ENCODE assay signal across 5 fruit fly cellular contexts in the genomic region with DNA sequence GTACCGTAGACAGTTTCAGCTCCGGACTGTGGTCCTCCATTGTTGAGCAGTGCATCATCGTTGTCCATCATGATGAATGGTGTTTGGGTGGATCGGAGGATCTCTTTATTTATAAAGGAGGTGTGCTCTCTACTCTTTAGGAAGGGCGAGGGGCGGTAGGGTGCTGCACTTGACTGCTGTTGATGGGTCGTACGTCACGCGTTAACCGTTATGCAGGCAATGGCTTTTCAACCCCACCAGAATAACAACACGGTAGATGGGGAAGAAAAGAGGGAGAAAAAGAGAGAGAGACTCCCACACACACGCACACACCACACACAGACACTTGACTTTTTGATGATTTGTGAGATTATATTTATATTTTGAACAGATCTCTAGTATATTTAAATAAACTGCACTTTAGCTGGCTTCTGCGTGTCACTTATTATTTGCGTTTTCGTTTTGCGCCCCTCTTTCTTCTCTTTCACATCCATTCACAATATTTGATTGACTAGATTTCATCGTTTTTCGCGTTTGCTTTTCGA.
A peak's percentile ranks its signal among the peaks of the same experiment; 100 is the strongest.
TF ChIP-seq lines count a peak whose summit lies in the region.

No protein-coding gene starts in this region.

- no peak for TF ChIP-seq CTCF in whole organism, embryonic (GFP tag; optimal IDR thresholded peaks at IDR 0.05; lab: Kevin White, UChicago)

TF ChIP-seq in whole organism, adult, 20 proteins besides CTCF, POLR2A, EP300 and RAD21:
- TF ChIP-seq pad (GFP tag; optimal IDR thresholded peaks at IDR 0.05; lab: Kevin White, UChicago) (peak; percentile 46), ovo (GFP tag; optimal IDR thresholded peaks at IDR 0.05; lab: Kevin White, UChicago) (peak; percentile 93), CG14711 (tag; optimal IDR thresholded peaks at IDR 0.05; lab: Kevin White, UChicago) (no peak)

TF ChIP-seq in whole organism, embryonic, 481 proteins besides CTCF, POLR2A, EP300 and RAD21 (continues in another document):
- TF ChIP-seq Fer2 (tag; optimal IDR thresholded peaks at IDR 0.05; lab: Kevin White, UChicago) (no peak), CG6765 (GFP tag; optimal IDR thresholded peaks at IDR 0.05; lab: Kevin White, UChicago) (no peak), CG4820 (GFP tag; optimal IDR thresholded peaks at IDR 0.05; lab: Kevin White, UChicago) (no peak), az2 (GFP tag; optimal IDR thresholded peaks at IDR 0.05; lab: Kevin White, UChicago) (no peak), lab (GFP tag; optimal IDR thresholded peaks at IDR 0.05; lab: Kevin White, UChicago) (no peak), otp (GFP tag; IDR thresholded peaks at IDR 0.05; lab: Robert Waterston, UW) (no peak), CG2120 (GFP tag; optimal IDR thresholded peaks at IDR 0.05; lab: Kevin White, UChicago) (no peak), CG10979 (tag; optimal IDR thresholded peaks at IDR 0.05; lab: Kevin White, UChicago) (no peak), Hr3 (GFP tag; optimal IDR thresholded peaks at IDR 0.05; lab: Kevin White, UChicago) (no peak), Chrac-16 (GFP tag; optimal IDR thresholded peaks at IDR 0.05; lab: Kevin White, UChicago) (no peak), slou (GFP tag; optimal IDR thresholded peaks at IDR 0.05; lab: Kevin White, UChicago) (no peak), CG7271 (tag; optimal IDR thresholded peaks at IDR 0.05; lab: Kevin White, UChicago) (no peak), cg (GFP tag; optimal IDR thresholded peaks at IDR 0.05; lab: Kevin White, UChicago) (peak; percentile 65), Ada2b (GFP tag; IDR thresholded peaks at IDR 0.05; lab: Robert Waterston, UW) (no peak), CG8765 (GFP tag; IDR thresholded peaks at IDR 0.05; lab: Robert Waterston, UW) (no peak), ttk (GFP tag; IDR thresholded peaks at IDR 0.05; lab: Robert Waterston, UW) (0 out of 2 replicates have a peak, but pooled peaks have one; percentile 9), corto (GFP tag; optimal IDR thresholded peaks at IDR 0.05; lab: Kevin White, UChicago) (no peak), CG6272 (GFP tag; IDR thresholded peaks at IDR 0.05; lab: Robert Waterston, UW) (no peak), CG15479 (GFP tag; optimal IDR thresholded peaks at IDR 0.05; lab: Kevin White, UChicago) (no peak), tgo (GFP tag; IDR thresholded peaks at IDR 0.05; lab: Robert Waterston, UW) (no peak), shn (GFP tag; optimal IDR thresholded peaks at IDR 0.05; lab: Kevin White, UChicago) (no peak), grn (GFP tag; optimal IDR thresholded peaks at IDR 0.05; lab: Kevin White, UChicago) (no peak)

TF ChIP-seq in whole organism, prepupa, 60 proteins besides CTCF, POLR2A, EP300 and RAD21:
- no peak for TF ChIP-seq fd85E (GFP tag; optimal IDR thresholded peaks at IDR 0.05; lab: Kevin White, UChicago)
- TF ChIP-seq svp (GFP tag; lab: Kevin White, UChicago) = peak; percentile 72
- TF ChIP-seq CG8632 (GFP tag; optimal IDR thresholded peaks at IDR 0.05; lab: Kevin White, UChicago) = no peak
- no peak for TF ChIP-seq Hr39 (GFP tag; optimal IDR thresholded peaks at IDR 0.05; lab: Kevin White, UChicago)
TF ChIP-seq in whole organism, prepupa: peak in this region for 1.

TF ChIP-seq in whole organism, pupa, 21 proteins besides CTCF, POLR2A, EP300 and RAD21:
- TF ChIP-seq CG10348 (GFP tag; IDR thresholded peaks at IDR 0.05; lab: Robert Waterston, UW) (no peak), EcR (GFP tag; optimal IDR thresholded peaks at IDR 0.05; lab: Kevin White, UChicago) (peak; percentile 30)
TF ChIP-seq in whole organism, pupa: peak in this region for 1.

TF ChIP-seq in whole organism, wandering third instar larva, 38 proteins besides CTCF, POLR2A, EP300 and RAD21:
- peak; percentile 78 for TF ChIP-seq psq (GFP tag; optimal IDR thresholded peaks at IDR 0.05; lab: Kevin White, UChicago)
- no peak for TF ChIP-seq Dif (GFP tag; optimal IDR thresholded peaks at IDR 0.05; lab: Kevin White, UChicago; ENCODE audit: partially characterized antibody)
- TF ChIP-seq h (GFP tag; optimal IDR thresholded peaks at IDR 0.05; lab: Kevin White, UChicago) = no peak
